Fruit fly (Drosophila melanogaster) whole organism, embryonic: ENCODE data around the gene sob.

Source experiments
- Antp ChIP-seq: fragments of 200-800 bp; sonication (Bioruptor generic); optimal IDR thresholded peaks from 3 replicates; lab custom pipeline; 2016; ENCODE audit warnings: missing biosample characterization, missing genetic modification characterization
- Atf-2 ChIP-seq: fragments of 200-800 bp; sonication (Bioruptor generic); optimal IDR thresholded peaks from 2 replicates; lab custom pipeline; 2016; ENCODE audit warnings: missing biosample characterization, missing genetic modification characterization
- BEAF-32 ChIP-seq: fragments of 200-800 bp; sonication (Bioruptor generic); optimal IDR thresholded peaks from 3 replicates; lab custom pipeline; 2017; ENCODE audit warnings: missing biosample characterization, missing genetic modification characterization, mild to moderate bottlenecking, moderate library complexity, missing genetic modification reagents
- BtbVII ChIP-seq: fragments of 200-800 bp; sonication (Bioruptor generic); optimal IDR thresholded peaks from 3 replicates; lab custom pipeline; 2017; ENCODE audit warnings: missing biosample characterization, mild to moderate bottlenecking, missing genetic modification characterization
- CG10209 ChIP-seq: fragments of 200-800 bp; sonication (Bioruptor generic); optimal IDR thresholded peaks from 3 replicates; lab custom pipeline; 2017; ENCODE audit warnings: missing biosample characterization, mild to moderate bottlenecking, missing genetic modification characterization, missing genetic modification reagents
- CG12071 ChIP-seq: fragments of 200-800 bp; sonication (Bioruptor generic); optimal IDR thresholded peaks from 3 replicates; lab custom pipeline; 2018; ENCODE audit warnings: missing biosample characterization, mild to moderate bottlenecking, missing genetic modification characterization
- CG12659 ChIP-seq: fragments of 200-800 bp; sonication (Bioruptor generic); optimal IDR thresholded peaks from 3 replicates; lab custom pipeline; 2017; ENCODE audit warnings: mild to moderate bottlenecking, missing biosample characterization, missing genetic modification reagents, missing genetic modification characterization
- CG12942 ChIP-seq: fragments of 200-800 bp; sonication (Bioruptor generic); optimal IDR thresholded peaks from 3 replicates; lab custom pipeline; 2016; ENCODE audit warnings: missing biosample characterization, missing genetic modification characterization
- CG15601 ChIP-seq: fragments of 200-800 bp; sonication (Bioruptor generic); optimal IDR thresholded peaks from 3 replicates; lab custom pipeline; 2019; ENCODE audit warnings: missing biosample characterization, mild to moderate bottlenecking, missing genetic modification characterization, moderate library complexity
- CG17359 ChIP-seq: fragments of 200-800 bp; sonication (Bioruptor generic); optimal IDR thresholded peaks from 3 replicates; lab custom pipeline; 2018; ENCODE audit warnings: missing biosample characterization, mild to moderate bottlenecking, missing genetic modification characterization, moderate library complexity
- CG18619 ChIP-seq: fragments of 200-800 bp; sonication (Bioruptor generic); optimal IDR thresholded peaks from 3 replicates; lab custom pipeline; 2017; ENCODE audit warnings: missing biosample characterization, mild to moderate bottlenecking, missing genetic modification characterization
- CG2199 ChIP-seq: fragments of 200-800 bp; sonication (Bioruptor generic); IDR thresholded peaks from 3 replicates; pipeline ENCODE4 v1.3.6; 2022; ENCODE audit warnings: missing biosample characterization, missing genetic modification characterization
- CG30431 ChIP-seq: fragments of 200-800 bp; sonication (Bioruptor generic); optimal IDR thresholded peaks from 2 replicates; lab custom pipeline; 2017; ENCODE audit warnings: missing biosample characterization, missing genetic modification characterization
- CG6689 ChIP-seq: fragments of 200-800 bp; sonication (Bioruptor generic); IDR thresholded peaks from 2 replicates; pipeline ENCODE4 v1.3.6; 2022; ENCODE audit warnings: missing biosample characterization, missing genetic modification characterization
- CG7963 ChIP-seq: fragments of 200-800 bp; sonication (Bioruptor generic); IDR thresholded peaks from 3 replicates; pipeline ENCODE4 v1.3.6; 2022; ENCODE audit warnings: missing biosample characterization, missing genetic modification characterization; ENCODE audit not compliant: partially characterized antibody
- CG8359 ChIP-seq: fragments of 200-800 bp; sonication (Bioruptor generic); optimal IDR thresholded peaks from 2 replicates; lab custom pipeline; 2017; ENCODE audit warnings: missing biosample characterization, mild to moderate bottlenecking, missing genetic modification characterization, borderline replicate concordance
- CG9817 ChIP-seq: fragments of 200-800 bp; sonication (Bioruptor generic); optimal IDR thresholded peaks from 2 replicates; lab custom pipeline; 2018; ENCODE audit warnings: missing biosample characterization, mild to moderate bottlenecking, missing genetic modification characterization, moderate library complexity
- CoRest ChIP-seq: fragments of 200-800 bp; sonication (Bioruptor generic); optimal IDR thresholded peaks from 3 replicates; lab custom pipeline; 2018; ENCODE audit warnings: missing biosample characterization, mild to moderate bottlenecking, missing genetic modification characterization, moderate library complexity
- D19A ChIP-seq: fragments of 200-800 bp; optimal IDR thresholded peaks from 3 replicates; lab custom pipeline; 2019; ENCODE audit warnings: missing biosample characterization, mild to moderate bottlenecking, missing genetic modification characterization, moderate library complexity
- Gug ChIP-seq: fragments of 200-800 bp; sonication (Bioruptor generic); IDR thresholded peaks from 4 replicates; pipeline ENCODE4 v1.3.6; 2022; ENCODE audit warnings: missing biosample characterization, missing genetic modification characterization
- H2.0 ChIP-seq: fragments of 200-800 bp; sonication (Bioruptor generic); IDR thresholded peaks from 2 replicates; pipeline ENCODE4 v1.3.6; 2022; ENCODE audit warnings: missing biosample characterization, missing genetic modification characterization
- HHEX ChIP-seq: fragments of 200-800 bp; sonication (Bioruptor generic); optimal IDR thresholded peaks from 3 replicates; lab custom pipeline; 2017; ENCODE audit warnings: missing biosample characterization, mild to moderate bottlenecking, missing genetic modification characterization, missing genetic modification reagents
- Hand ChIP-seq: fragments of 200-800 bp; sonication (Bioruptor generic); optimal IDR thresholded peaks from 2 replicates; lab custom pipeline; 2017; ENCODE audit warnings: mild to moderate bottlenecking, missing biosample characterization, missing genetic modification reagents, missing genetic modification characterization
- Hr78 ChIP-seq, 2 experiments: fragments of 200-800 bp in 1 of 2; fragments of >200 bp in 1 of 2; sonication (Bioruptor generic) in 1 of 2; optimal IDR thresholded peaks; 2 replicates each; lab custom pipeline; 2017 to 2019; ENCODE audit warnings: missing biosample characterization in 2 of 2, missing genetic modification characterization in 2 of 2, mild to moderate bottlenecking in 1 of 2, moderate library complexity in 1 of 2
- Mrtf ChIP-seq: fragments of 200-800 bp; sonication (Bioruptor generic); IDR thresholded peaks from 3 replicates; pipeline ENCODE4 v1.3.6; 2022; ENCODE audit warnings: missing biosample characterization, missing genetic modification characterization
- NC2α ChIP-seq: fragments of 200-800 bp; sonication (Bioruptor generic); optimal IDR thresholded peaks from 2 replicates; lab custom pipeline; 2016; ENCODE audit warnings: missing biosample characterization, missing genetic modification characterization
- Oaz ChIP-seq: fragments of 200-800 bp; sonication (Bioruptor generic); IDR thresholded peaks from 2 replicates; pipeline ENCODE4 v1.3.6; 2022; ENCODE audit warnings: missing biosample characterization, missing genetic modification characterization
- Ptx1 ChIP-seq: fragments of 200-800 bp; sonication (Bioruptor generic); IDR thresholded peaks from 2 replicates; pipeline ENCODE4 v1.3.6; 2022; ENCODE audit warnings: missing biosample characterization, missing genetic modification characterization
- Sry-β ChIP-seq: fragments of 200-800 bp; sonication (Bioruptor generic); optimal IDR thresholded peaks from 2 replicates; lab custom pipeline; 2018; ENCODE audit warnings: missing biosample characterization, mild to moderate bottlenecking, missing genetic modification characterization, moderate library complexity
- YL-1 ChIP-seq: fragments of 200-800 bp; sonication (Bioruptor generic); optimal IDR thresholded peaks from 3 replicates; lab custom pipeline; 2017; ENCODE audit warnings: missing biosample characterization, mild to moderate bottlenecking, missing genetic modification characterization
- bab2 ChIP-seq: fragments of 200-800 bp; sonication (Bioruptor generic); optimal IDR thresholded peaks from 2 replicates; lab custom pipeline; 2016; ENCODE audit warnings: missing biosample characterization, missing genetic modification characterization
- bbx ChIP-seq: fragments of 200-800 bp; sonication (Bioruptor generic); IDR thresholded peaks from 2 replicates; pipeline ENCODE4 v1.3.6; 2022; ENCODE audit warnings: missing biosample characterization, missing genetic modification characterization; ENCODE audit not compliant: partially characterized antibody
- btn ChIP-seq: fragments of 200-800 bp; sonication (Bioruptor generic); optimal IDR thresholded peaks from 2 replicates; lab custom pipeline; 2016; ENCODE audit warnings: missing biosample characterization, missing genetic modification characterization
- cas ChIP-seq: fragments of 200-800 bp; sonication (Bioruptor generic); IDR thresholded peaks from 2 replicates; pipeline ENCODE4 v1.3.6; 2022; ENCODE audit warnings: missing biosample characterization, missing genetic modification characterization
- chif ChIP-seq, 2 experiments: fragments of 200-800 bp; sonication (Bioruptor generic); optimal IDR thresholded peaks; 3 replicates each; lab custom pipeline; 2016; ENCODE audit warnings: missing biosample characterization in 2 of 2, missing genetic modification characterization in 2 of 2
- esg ChIP-seq: fragments of 200-800 bp; sonication (Bioruptor generic); conservative IDR thresholded peaks from 2 replicates; pipeline ENCODE4 v1.3.6; 2022; ENCODE audit warnings: missing biosample characterization, missing genetic modification characterization
- fd102C ChIP-seq: fragments of 200-800 bp; sonication (Bioruptor generic); optimal IDR thresholded peaks from 2 replicates; lab custom pipeline; 2018; ENCODE audit warnings: missing biosample characterization, mild to moderate bottlenecking, missing genetic modification characterization, moderate library complexity
- kah ChIP-seq: fragments of 200-800 bp; sonication (Bioruptor generic); optimal IDR thresholded peaks from 2 replicates; lab custom pipeline; 2018; ENCODE audit warnings: missing biosample characterization, mild to moderate bottlenecking, missing genetic modification characterization
- ken ChIP-seq: fragments of 200-800 bp; sonication (Bioruptor generic); IDR thresholded peaks from 3 replicates; pipeline ENCODE4 v1.3.6; 2022; ENCODE audit warnings: missing biosample characterization, missing genetic modification characterization
- lbe ChIP-seq: fragments of 200-800 bp; sonication (Bioruptor generic); optimal IDR thresholded peaks from 2 replicates; lab custom pipeline; 2016; ENCODE audit warnings: missing biosample characterization, mild to moderate bottlenecking, missing genetic modification characterization
- luna ChIP-seq: fragments of 200-800 bp; sonication (Bioruptor generic); optimal IDR thresholded peaks from 2 replicates; lab custom pipeline; 2016; ENCODE audit warnings: missing biosample characterization, missing genetic modification characterization
- mam ChIP-seq: fragments of 200-800 bp; sonication (Bioruptor generic); optimal IDR thresholded peaks from 3 replicates; lab custom pipeline; 2016; ENCODE audit warnings: missing biosample characterization, missing genetic modification characterization
- odd ChIP-seq: fragments of 200-800 bp; sonication (Bioruptor generic); optimal IDR thresholded peaks from 2 replicates; lab custom pipeline; 2017; ENCODE audit warnings: missing biosample characterization, mild to moderate bottlenecking, missing genetic modification characterization
- prd ChIP-seq, 3 experiments: fragments of >200 bp in 2 of 3; fragments of 200-800 bp in 1 of 3; sonication (Bioruptor generic) in 1 of 3; optimal IDR thresholded peaks in 2 of 3; IDR thresholded peaks in 1 of 3; 2 replicates in 2 of 3; 3 replicates in 1 of 3; pipeline versions ENCODE4 v1.3.6 to Lab custom; 2017 to 2022; ENCODE audit warnings: missing biosample characterization in 1 of 3, missing genetic modification characterization in 1 of 3
- rib ChIP-seq: fragments of 200-800 bp; sonication (Bioruptor generic); IDR thresholded peaks from 2 replicates; pipeline ENCODE4 v1.3.6; 2022; ENCODE audit warnings: missing biosample characterization, missing genetic modification characterization
- schlank ChIP-seq: fragments of 200-800 bp; sonication (Bioruptor generic); optimal IDR thresholded peaks from 2 replicates; lab custom pipeline; 2018; ENCODE audit warnings: missing biosample characterization, mild to moderate bottlenecking, missing genetic modification characterization
- scrt ChIP-seq: fragments of 200-800 bp; sonication (Bioruptor generic); optimal IDR thresholded peaks from 2 replicates; lab custom pipeline; 2018; ENCODE audit warnings: missing biosample characterization, mild to moderate bottlenecking, missing genetic modification characterization, moderate library complexity
- seq ChIP-seq: fragments of 200-800 bp; sonication (Bioruptor generic); IDR thresholded peaks from 2 replicates; pipeline ENCODE4 v1.3.6; 2022; ENCODE audit warnings: missing biosample characterization, missing genetic modification characterization
- ttk ChIP-seq: fragments of 200-800 bp; sonication (Bioruptor generic); IDR thresholded peaks from 2 replicates; pipeline ENCODE4 v2.1.2; 2022; ENCODE audit warnings: missing biosample characterization, missing genetic modification characterization

Gene sob

dm6 chr2L:3532973-3533525 lies 47.5 kb downstream of the sob start (continued):
- no peak for TF ChIP-seq CG12071 (GFP tag; lab: Kevin White, UChicago)
- 0 out of 2 replicates have a peak, but pooled peaks have one; percentile 12 for TF ChIP-seq Oaz (GFP tag; lab: Robert Waterston, UW)
- no peak for TF ChIP-seq BtbVII (GFP tag; lab: Kevin White, UChicago)
- no peak for TF ChIP-seq odd
- peak; percentile 70 for TF ChIP-seq Antp (GFP tag; lab: Kevin White, UChicago)
- TF ChIP-seq HHEX (GFP tag; lab: Kevin White, UChicago): no peak
- no peak for TF ChIP-seq bbx (GFP tag; lab: Robert Waterston, UW)
- TF ChIP-seq CG10209: peak; percentile 27
- TF ChIP-seq NC2α (GFP tag; lab: Kevin White, UChicago): no peak
- TF ChIP-seq ken (GFP tag; lab: Robert Waterston, UW): no peak
- no peak for TF ChIP-seq Hr78 (GFP tag; optimal IDR thresholded peaks at IDR 0.05; lab: Kevin White, UChicago)
- no peak for TF ChIP-seq BEAF-32 (GFP tag; lab: Kevin White, UChicago)
- no peak for TF ChIP-seq CG18619
- TF ChIP-seq btn: peak; percentile 40
- no peak for TF ChIP-seq CG17359
- TF ChIP-seq Ptx1 (GFP tag; lab: Robert Waterston, UW): peak; percentile 49
- TF ChIP-seq CoRest (tag; lab: Kevin White, UChicago): peak; percentile 26
- peak; percentile 36 for TF ChIP-seq bab2
- no peak for TF ChIP-seq luna (GFP tag; lab: Kevin White, UChicago)
- no peak for TF ChIP-seq kah (GFP tag; lab: Kevin White, UChicago)
- peak; percentile 40 for TF ChIP-seq Atf-2 (GFP tag; lab: Kevin White, UChicago)
- TF ChIP-seq rib (GFP tag; lab: Robert Waterston, UW): no peak
- TF ChIP-seq fd102C (GFP tag; lab: Kevin White, UChicago): peak; percentile 93
- no peak for TF ChIP-seq schlank (tag; lab: Kevin White, UChicago)
- TF ChIP-seq CG12659: no peak
- TF ChIP-seq CG15601: no peak
- no peak for TF ChIP-seq Hand (GFP tag; lab: Kevin White, UChicago)
- no peak for TF ChIP-seq CG2199 (GFP tag; lab: Robert Waterston, UW)
- TF ChIP-seq lbe (GFP tag; lab: Kevin White, UChicago): no peak
- TF ChIP-seq cas (GFP tag; lab: Robert Waterston, UW): no peak
- TF ChIP-seq Gug (GFP tag; lab: Robert Waterston, UW): no peak; the same call in 3 of the 4 replicates
- no peak for TF ChIP-seq CG7963 (GFP tag; lab: Robert Waterston, UW)
- TF ChIP-seq esg (GFP tag; lab: Robert Waterston, UW): 0 out of 2 replicates have a peak, but pooled peaks have one; percentile 16
- no peak for TF ChIP-seq scrt
- TF ChIP-seq seq (GFP tag; lab: Robert Waterston, UW): no peak
- no peak for TF ChIP-seq mam
- 0 out of 2 replicates have a peak, but pooled peaks have one; percentile 35 for TF ChIP-seq ttk (GFP tag; lab: Robert Waterston, UW)
- no peak for TF ChIP-seq CG8359
- peak; percentile 65 for TF ChIP-seq CG6689 (GFP tag; lab: Robert Waterston, UW)
- peak; percentile 41 for TF ChIP-seq D19A (tag; lab: Kevin White, UChicago)
- TF ChIP-seq Sry-β: no peak
- peak; percentile 28 for TF ChIP-seq CG12942 (GFP tag; lab: Kevin White, UChicago)
- no peak for TF ChIP-seq H2.0
- peak; percentile 44 to 76 for TF ChIP-seq chif (GFP tag; optimal IDR thresholded peaks at IDR 0.05; lab: Kevin White, UChicago)
- TF ChIP-seq YL-1 (GFP tag; lab: Kevin White, UChicago): no peak
- TF ChIP-seq prd (optimal IDR thresholded peaks at IDR 0.05; lab: Kevin White, UChicago): no peak
- TF ChIP-seq prd (GFP tag; IDR thresholded peaks at IDR 0.05; lab: Robert Waterston, UW): peak; percentile 95
- 0 out of 3 replicates have a peak, but pooled peaks have one; percentile 40 for TF ChIP-seq Mrtf (GFP tag; lab: Robert Waterston, UW)
- TF ChIP-seq CG30431 (GFP tag; lab: Kevin White, UChicago): peak; percentile 85
- no peak for TF ChIP-seq CG9817 (tag; lab: Kevin White, UChicago)
